Worm (Caenorhabditis elegans) whole organism, L2 larva: Measurements from ENCODE around the gene Y57G11C.14.

Source experiments
- C34F6.9 ChIP-seq: fragments of 150-350 bp; optimal IDR thresholded peaks from 2 replicates; lab custom pipeline; 2014; ENCODE audit warnings: missing biosample characterization, missing genetic modification characterization
- F13H6.1 ChIP-seq: sonication (generic microtip); optimal IDR thresholded peaks from 2 replicates; lab custom pipeline; 2016; ENCODE audit warnings: missing genetic modification characterization, missing compliant biosample characterization
- aly-2 ChIP-seq: fragments of 150-350 bp; optimal IDR thresholded peaks from 2 replicates; lab custom pipeline; 2014; ENCODE audit warnings: missing biosample characterization, missing genetic modification characterization
- ama-1 ChIP-seq: fragments of 150-350 bp; optimal IDR thresholded peaks from 2 replicates; lab custom pipeline; 2018; ENCODE audit warnings: inconsistent platforms
- blmp-1 ChIP-seq: sonication (generic microtip); optimal IDR thresholded peaks from 2 replicates; lab custom pipeline; 2017; ENCODE audit warnings: missing genetic modification characterization, mild to moderate bottlenecking, missing compliant biosample characterization, antibody characterized with exemption, moderate library complexity; ENCODE audit not compliant: insufficient read depth
- ceh-16 ChIP-seq: fragments of 150-350 bp; optimal IDR thresholded peaks from 2 replicates; lab custom pipeline; 2014; ENCODE audit warnings: missing biosample characterization, missing genetic modification characterization
- ceh-82 ChIP-seq: fragments of 150-350 bp; optimal IDR thresholded peaks from 2 replicates; lab custom pipeline; 2014; ENCODE audit warnings: missing biosample characterization, missing genetic modification characterization
- crh-2 ChIP-seq: sonication (generic microtip); optimal IDR thresholded peaks from 2 replicates; lab custom pipeline; 2017; ENCODE audit warnings: missing biosample characterization, missing genetic modification characterization
- dmd-4 ChIP-seq: sonication (generic microtip); optimal IDR thresholded peaks from 2 replicates; lab custom pipeline; 2017; ENCODE audit warnings: missing biosample characterization, missing genetic modification characterization
- elt-1 ChIP-seq: fragments of 150-350 bp; optimal IDR thresholded peaks from 2 replicates; lab custom pipeline; 2014; ENCODE audit warnings: missing biosample characterization, missing genetic modification characterization
- fos-1 ChIP-seq: fragments of 150-350 bp; optimal IDR thresholded peaks from 2 replicates; lab custom pipeline; 2014; ENCODE audit warnings: missing biosample characterization, missing genetic modification characterization
- gmeb-1 ChIP-seq: fragments of 150-350 bp; optimal IDR thresholded peaks from 2 replicates; lab custom pipeline; 2014; ENCODE audit warnings: missing biosample characterization, missing genetic modification characterization
- lin-11 ChIP-seq: fragments of 150-350 bp; sonication (generic microtip); optimal IDR thresholded peaks from 2 replicates; lab custom pipeline; 2014; ENCODE audit warnings: missing biosample characterization, missing genetic modification characterization, inconsistent platforms, mixed read lengths
- lin-13 ChIP-seq: fragments of 150-350 bp; optimal IDR thresholded peaks from 2 replicates; lab custom pipeline; 2014; ENCODE audit warnings: missing biosample characterization, missing genetic modification reagents, missing genetic modification characterization
- lsy-2 ChIP-seq, 2 experiments: fragments of 150-350 bp in 1 of 2; sonication (generic microtip) in 1 of 2; optimal IDR thresholded peaks; 2 replicates each; lab custom pipeline; 2014 to 2017; ENCODE audit warnings: missing biosample characterization in 2 of 2, missing genetic modification characterization in 2 of 2
- mdl-1 ChIP-seq, 2 experiments: fragments of 150-350 bp in 1 of 2; sonication (generic microtip) in 1 of 2; optimal IDR thresholded peaks; 2 replicates each; lab custom pipeline; 2017; ENCODE audit warnings: missing biosample characterization in 2 of 2, missing genetic modification characterization in 2 of 2
- nhr-11 ChIP-seq: fragments of 150-350 bp; optimal IDR thresholded peaks from 2 replicates; lab custom pipeline; 2014; ENCODE audit warnings: missing biosample characterization, missing genetic modification characterization
- nhr-129 ChIP-seq: fragments of 150-350 bp; optimal IDR thresholded peaks from 2 replicates; lab custom pipeline; 2014; ENCODE audit warnings: missing biosample characterization, missing genetic modification characterization
- nhr-21 ChIP-seq: fragments of 150-350 bp; optimal IDR thresholded peaks from 2 replicates; lab custom pipeline; 2014; ENCODE audit warnings: missing biosample characterization, missing genetic modification characterization
- nhr-25 ChIP-seq: fragments of 150-350 bp; sonication (generic microtip); optimal IDR thresholded peaks from 3 replicates; lab custom pipeline; 2014; ENCODE audit warnings: missing biosample characterization, missing genetic modification characterization
- sem-4 ChIP-seq: fragments of 150-350 bp; optimal IDR thresholded peaks from 2 replicates; lab custom pipeline; 2014; ENCODE audit warnings: missing biosample characterization, missing genetic modification reagents, missing genetic modification characterization
- sma-3 ChIP-seq: sonication (generic microtip); optimal IDR thresholded peaks from 2 replicates; lab custom pipeline; 2016; ENCODE audit warnings: missing genetic modification reagents, missing genetic modification characterization, missing compliant biosample characterization
- sma-9 ChIP-seq, 2 experiments: fragments of 150-350 bp in 1 of 2; sonication (generic microtip) in 1 of 2; optimal IDR thresholded peaks; 2 replicates each; lab custom pipeline; 2014 to 2016; ENCODE audit warnings: missing genetic modification characterization in 2 of 2, mild to moderate bottlenecking in 1 of 2, missing biosample characterization in 1 of 2, missing compliant biosample characterization in 1 of 2, missing genetic modification reagents in 1 of 2, moderate library complexity in 1 of 2
- snpc-4 ChIP-seq: fragments of 150-350 bp; optimal IDR thresholded peaks from 2 replicates; lab custom pipeline; 2014; ENCODE audit warnings: missing biosample characterization, missing genetic modification characterization
- unc-55 ChIP-seq: fragments of 150-350 bp; sonication (generic microtip); optimal IDR thresholded peaks from 3 replicates; lab custom pipeline; 2014; ENCODE audit warnings: missing biosample characterization, missing genetic modification reagents, missing genetic modification characterization
- unc-62 ChIP-seq: fragments of 150-350 bp; optimal IDR thresholded peaks from 2 replicates; lab custom pipeline; 2014; ENCODE audit warnings: missing biosample characterization, missing genetic modification reagents, missing genetic modification characterization
- ztf-1 ChIP-seq: fragments of 200-800 bp; sonication (Bioruptor generic); conservative IDR thresholded peaks from 2 replicates; pipeline ENCODE4 v1.3.6; 2022; ENCODE audit warnings: missing genetic modification characterization, missing compliant biosample characterization
- ztf-4 ChIP-seq: fragments of 150-350 bp; optimal IDR thresholded peaks from 2 replicates; lab custom pipeline; 2014; ENCODE audit warnings: missing biosample characterization, missing genetic modification characterization

Gene Y57G11C.14

DNA sequence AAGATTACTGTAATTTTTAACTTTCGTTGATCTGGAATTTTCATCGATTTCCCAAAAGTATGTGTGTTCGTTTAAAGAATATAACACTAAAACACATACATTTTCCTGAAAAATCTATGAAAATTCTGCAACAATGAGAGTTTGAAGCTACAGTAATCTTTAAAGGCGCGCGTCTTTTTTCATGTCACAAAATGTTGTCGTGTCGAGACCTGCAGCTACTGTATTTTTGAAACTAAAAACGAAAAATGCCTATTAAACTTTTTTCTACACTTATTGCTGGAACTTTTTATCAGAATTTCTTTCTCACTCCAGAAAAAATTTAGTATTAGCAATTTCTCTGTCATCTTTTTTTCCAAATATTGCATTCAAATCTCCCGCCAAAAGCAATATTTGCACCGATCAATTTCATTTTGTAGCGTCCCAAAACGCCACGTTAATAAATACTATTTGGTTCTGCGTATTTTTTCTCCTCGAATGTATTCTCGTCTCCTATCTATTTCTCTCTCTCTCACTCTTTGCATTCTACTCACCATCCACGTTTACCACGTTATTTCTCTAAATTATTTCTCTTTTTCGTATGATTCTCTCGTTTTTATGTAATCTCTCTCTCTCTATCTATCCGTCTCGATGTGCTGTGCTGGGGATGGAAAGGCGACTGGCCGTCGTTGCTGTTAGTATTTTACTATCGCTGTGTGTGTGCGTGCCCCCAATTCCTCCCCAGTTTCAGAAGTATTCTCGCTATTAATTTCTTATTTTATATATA, 12.6 kb upstream of the Y57G11C.14 start, which contains the start of gene melo-1 (continued):
- TF ChIP-seq ceh-16 (tag; lab: Kevin White, UChicago) = no peak
- no peak for TF ChIP-seq blmp-1 (tag; lab: Kevin White, UChicago)
- peak; percentile 32 for TF ChIP-seq fos-1 (tag; lab: Kevin White, UChicago)
- TF ChIP-seq unc-62 (GFP tag; lab: Kevin White, UChicago) = no peak
- no peak for TF ChIP-seq lin-11 (tag; lab: Kevin White, UChicago)
- peak; percentile 25 for TF ChIP-seq ama-1 (lab: Kevin White, UChicago)

DNA sequence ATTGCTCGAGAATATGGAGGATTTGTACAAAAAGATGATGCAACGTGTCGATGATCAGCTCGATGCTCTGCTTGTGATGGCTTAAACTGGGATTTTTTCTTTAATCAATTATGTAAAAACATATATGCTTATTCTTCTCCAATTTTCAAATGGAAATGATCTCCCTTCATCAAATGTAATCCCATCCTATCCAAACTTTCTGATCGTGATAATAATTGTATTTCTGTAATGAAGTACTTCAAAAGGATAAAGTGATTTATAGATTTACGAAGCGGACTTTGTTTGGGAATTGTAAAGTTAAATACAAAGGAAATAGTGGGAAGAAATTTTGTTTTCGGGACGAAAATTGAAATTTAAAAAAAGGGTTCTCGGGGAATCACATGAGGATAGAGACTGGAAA, 8.5 kb upstream of the Y57G11C.14 start:
- TF ChIP-seq elt-1 (tag; lab: Kevin White, UChicago) (no peak), ama-1 (lab: Kevin White, UChicago) (peak; percentile 18), lsy-2 (tag; optimal IDR thresholded peaks at IDR 0.05; lab: Kevin White, UChicago) (peak in 1 of 2 experiments; percentile 13), crh-2 (tag; lab: Kevin White, UChicago) (no peak), nhr-11 (no peak), F13H6.1 (tag; lab: Kevin White, UChicago) (no peak), dmd-4 (tag; lab: Kevin White, UChicago) (no peak)

DNA sequence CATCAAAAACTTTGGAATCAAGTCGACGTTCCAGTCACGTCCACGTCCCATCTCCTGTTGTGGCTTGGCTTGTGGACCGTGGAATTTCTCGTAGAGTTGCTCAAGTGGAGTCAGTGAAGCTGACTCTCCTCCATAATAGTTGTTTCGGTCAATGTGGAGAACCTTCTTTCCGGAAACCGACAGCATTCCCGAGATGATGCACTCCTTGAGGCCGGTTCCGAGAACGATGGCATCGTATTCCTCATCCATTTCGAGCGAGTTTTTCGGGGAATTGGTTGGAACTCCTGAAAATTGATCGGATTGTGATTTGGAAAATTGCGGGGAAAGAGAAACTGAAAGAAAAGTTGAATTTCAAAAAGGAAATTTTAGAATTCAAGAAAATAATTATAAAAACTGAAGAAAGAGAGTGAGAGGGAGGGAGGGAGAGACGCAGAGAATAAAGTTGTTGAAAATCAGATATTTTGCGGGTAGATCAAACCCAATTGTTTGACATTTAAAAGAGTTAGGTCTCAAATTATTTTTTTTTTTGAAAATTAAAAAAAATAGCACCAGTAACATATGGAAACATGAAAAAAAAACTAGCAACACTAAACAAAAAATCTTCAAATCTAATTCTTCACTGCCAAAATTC, 6.4 kb upstream of the Y57G11C.14 start, which contains the start of gene gdi-1:
gdi-1 (minus strand) TSS at position 286 of the 631 bp plus-strand sequence.
- TF ChIP-seq blmp-1 (tag; lab: Kevin White, UChicago) (no peak), lsy-2 (tag; optimal IDR thresholded peaks at IDR 0.05; lab: Kevin White, UChicago) (peak in 1 of 2 experiments; percentile 33), gmeb-1 (tag; lab: Kevin White, UChicago) (no peak), ama-1 (lab: Kevin White, UChicago) (peak; percentile 45)

DNA sequence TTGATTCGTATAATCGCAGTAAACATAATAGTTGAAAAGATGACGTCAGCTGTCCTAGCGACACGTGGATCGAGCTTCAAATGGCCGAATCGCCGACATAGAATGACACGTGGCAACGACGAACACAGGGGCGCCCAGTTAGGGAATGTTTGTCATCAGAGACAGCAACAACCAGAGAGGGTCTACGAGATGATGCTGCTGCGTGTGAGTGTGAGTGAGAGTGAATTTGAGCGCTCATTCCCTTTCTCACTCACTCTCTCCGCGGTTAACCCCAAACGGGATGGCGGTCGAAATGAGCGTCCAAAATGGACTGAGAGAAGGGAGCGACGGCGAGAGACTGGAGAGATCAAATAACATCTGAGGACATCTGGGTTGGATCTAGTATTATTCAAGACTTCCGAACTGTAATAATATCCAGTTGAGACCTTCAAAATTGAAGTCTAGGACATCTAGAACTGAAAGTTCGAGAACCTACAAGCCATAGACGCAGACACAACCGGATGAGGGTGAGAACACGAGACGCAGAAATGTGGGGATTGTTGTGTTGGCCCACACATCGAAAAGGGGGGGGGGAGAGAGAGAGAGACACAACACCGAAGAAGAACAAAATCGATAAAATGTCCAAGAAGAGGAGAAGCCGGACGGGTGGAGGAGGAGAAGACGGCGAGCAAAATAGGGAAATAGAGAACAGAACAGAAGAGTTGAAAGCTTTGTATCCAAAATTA, 5.0 kb upstream of the Y57G11C.14 start:
- TF ChIP-seq lsy-2 (tag; optimal IDR thresholded peaks at IDR 0.05; lab: Kevin White, UChicago) (peak; percentile 4 to 47), nhr-129 (peak; percentile 89), gmeb-1 (tag; lab: Kevin White, UChicago) (no peak), unc-55 (peak; percentile 68), blmp-1 (tag; lab: Kevin White, UChicago) (peak; percentile 96), mdl-1 (tag; optimal IDR thresholded peaks at IDR 0.05; lab: Kevin White, UChicago) (peak; percentile 16 to 22), ztf-4 (tag; lab: Kevin White, UChicago) (peak; percentile 46), crh-2 (tag; lab: Kevin White, UChicago) (peak; percentile 97), nhr-21 (peak; percentile 10), snpc-4 (tag; lab: Kevin White, UChicago) (peak; percentile 53), C34F6.9 (tag; lab: Kevin White, UChicago) (peak; percentile 71), ceh-16 (tag; lab: Kevin White, UChicago) (peak; percentile 54), ceh-82 (tag; lab: Kevin White, UChicago) (no peak), lin-13 (GFP tag; lab: Kevin White, UChicago) (peak; percentile 71), aly-2 (tag; lab: Kevin White, UChicago) (no peak), sma-3 (GFP tag; lab: Kevin White, UChicago) (peak; percentile 30), sem-4 (tag; lab: Kevin White, UChicago) (peak; percentile 38), nhr-25 (tag; lab: Kevin White, UChicago) (peak; percentile 65), lin-11 (tag; lab: Kevin White, UChicago) (no peak), fos-1 (tag; lab: Kevin White, UChicago) (peak; percentile 50), ztf-1 (GFP tag; lab: Robert Waterston, UW) (no peak), sma-9 (GFP tag; optimal IDR thresholded peaks at IDR 0.05; lab: Kevin White, UChicago) (peak; percentile 38), sma-9 (tag; optimal IDR thresholded peaks at IDR 0.05; lab: Kevin White, UChicago) (no peak), F13H6.1 (tag; lab: Kevin White, UChicago) (peak; percentile 61)
